Worm (Caenorhabditis elegans) whole organism, L4 larva: ENCODE results near the gene fbxa-163.
"Not testable (repeated sequence)": the region's sequence is repeated elsewhere in the genome, so short reads cannot be mapped to it uniquely, and the experiment has no call there.

ENCODE experiments used
- D1046.2 ChIP-seq: fragments of 200-800 bp; sonication (Bioruptor generic); IDR thresholded peaks from 2 replicates; pipeline ENCODE4 v1.3.6; 2022; ENCODE audit warnings: missing genetic modification characterization, missing compliant biosample characterization
- F37D6.2 ChIP-seq: sonication (generic microtip); optimal IDR thresholded peaks from 2 replicates; lab custom pipeline; 2016; ENCODE audit warnings: mild to moderate bottlenecking, missing genetic modification characterization, missing compliant biosample characterization
- F49E8.2 ChIP-seq: sonication (generic microtip); optimal IDR thresholded peaks from 2 replicates; lab custom pipeline; 2016; ENCODE audit warnings: missing compliant biosample characterization, mild to moderate bottlenecking, missing genetic modification characterization, borderline replicate concordance
- T26A8.4 ChIP-seq: fragments of 200-800 bp; sonication (Bioruptor generic); IDR thresholded peaks from 2 replicates; pipeline ENCODE4 v1.3.6; 2022; ENCODE audit warnings: missing genetic modification characterization, missing compliant biosample characterization
- ceh-28 ChIP-seq: fragments of 150-350 bp; optimal IDR thresholded peaks from 2 replicates; lab custom pipeline; 2014; ENCODE audit warnings: missing biosample characterization, missing genetic modification reagents, missing genetic modification characterization
- ceh-44 ChIP-seq: fragments of 200-800 bp; sonication (Bioruptor generic); IDR thresholded peaks from 2 replicates; pipeline ENCODE4 v1.3.6; 2022; ENCODE audit warnings: missing genetic modification reagents, missing genetic modification characterization, missing compliant biosample characterization
- ceh-82 ChIP-seq: sonication (generic microtip); optimal IDR thresholded peaks from 2 replicates; lab custom pipeline; 2017; ENCODE audit warnings: missing biosample characterization, missing genetic modification characterization
- ces-1 ChIP-seq: fragments of 150-350 bp; sonication (generic microtip); optimal IDR thresholded peaks from 4 replicates; lab custom pipeline; 2014; ENCODE audit warnings: missing biosample characterization, missing genetic modification reagents, missing genetic modification characterization
- daf-16 ChIP-seq, 3 experiments: sonication (generic microtip); optimal IDR thresholded peaks; 2 replicates each; lab custom pipeline; 2016 to 2017; ENCODE audit warnings: missing genetic modification characterization in 3 of 3, missing genetic modification reagents in 3 of 3, mild to moderate bottlenecking in 2 of 3, missing compliant biosample characterization in 2 of 3, missing biosample characterization in 1 of 3, moderate library complexity in 1 of 3
- daf-19 ChIP-seq: fragments of 200-800 bp; sonication (Bioruptor generic); conservative IDR thresholded peaks from 2 replicates; pipeline ENCODE4 v1.3.6; 2022; ENCODE audit warnings: missing genetic modification characterization, missing compliant biosample characterization
- daf-8 ChIP-seq: fragments of 200-800 bp; sonication (Bioruptor generic); IDR thresholded peaks from 2 replicates; pipeline ENCODE4 v1.3.6; 2022; ENCODE audit warnings: missing genetic modification characterization, missing compliant biosample characterization
- dmd-6 ChIP-seq: fragments of 200-800 bp; sonication (Bioruptor generic); IDR thresholded peaks from 2 replicates; pipeline ENCODE4 v1.3.6; 2022; ENCODE audit warnings: missing genetic modification reagents, missing genetic modification characterization, missing compliant biosample characterization
- dmd-8 ChIP-seq: fragments of 200-800 bp; sonication (Bioruptor generic); IDR thresholded peaks from 2 replicates; pipeline ENCODE4 v1.3.6; 2022; ENCODE audit warnings: missing genetic modification characterization, missing compliant biosample characterization
- dmd-9 ChIP-seq: fragments of 200-800 bp; sonication (Bioruptor generic); IDR thresholded peaks from 2 replicates; pipeline ENCODE4 v1.3.6; 2022; ENCODE audit warnings: missing genetic modification reagents, missing genetic modification characterization, missing compliant biosample characterization
- duxl-1 ChIP-seq: sonication (generic microtip); optimal IDR thresholded peaks from 2 replicates; lab custom pipeline; 2016; ENCODE audit warnings: mild to moderate bottlenecking, missing genetic modification characterization, moderate library complexity, missing compliant biosample characterization; ENCODE audit not compliant: poor library complexity
- egl-43 ChIP-seq: fragments of 200-800 bp; sonication (Bioruptor generic); IDR thresholded peaks from 2 replicates; pipeline ENCODE4 v1.3.6; 2022; ENCODE audit warnings: missing genetic modification reagents, missing genetic modification characterization, missing compliant biosample characterization
- gei-8 ChIP-seq: fragments of 200-800 bp; sonication (Bioruptor generic); optimal IDR thresholded peaks from 2 replicates; lab custom pipeline; 2018; ENCODE audit warnings: mild to moderate bottlenecking, missing genetic modification characterization, missing compliant biosample characterization
- hlh-11 ChIP-seq: fragments of 200-800 bp; sonication (Bioruptor generic); optimal IDR thresholded peaks from 2 replicates; lab custom pipeline; 2018; ENCODE audit warnings: mild to moderate bottlenecking, missing genetic modification characterization, missing compliant biosample characterization
- hlh-30 ChIP-seq: sonication (generic microtip); optimal IDR thresholded peaks from 2 replicates; lab custom pipeline; 2017; ENCODE audit warnings: antibody characterized with exemption, mild to moderate bottlenecking, missing genetic modification characterization, missing compliant biosample characterization; ENCODE audit not compliant: insufficient read depth
- hmg-1.1 ChIP-seq: fragments of 200-800 bp; sonication (Bioruptor generic); IDR thresholded peaks from 2 replicates; pipeline ENCODE4 v1.3.6; 2022; ENCODE audit warnings: missing genetic modification reagents, missing genetic modification characterization, missing compliant biosample characterization
- lim-7 ChIP-seq: fragments of 200-800 bp; sonication (Bioruptor generic); IDR thresholded peaks from 2 replicates; pipeline ENCODE4 v1.3.6; 2022; ENCODE audit warnings: missing genetic modification characterization, missing compliant biosample characterization
- lin-1 ChIP-seq: fragments of 200-800 bp; sonication (Bioruptor generic); IDR thresholded peaks from 2 replicates; pipeline ENCODE4 v1.3.6; 2022; ENCODE audit warnings: missing genetic modification reagents, missing genetic modification characterization, missing compliant biosample characterization
- lir-3 ChIP-seq: sonication (generic microtip); optimal IDR thresholded peaks from 2 replicates; lab custom pipeline; 2016; ENCODE audit warnings: mild to moderate bottlenecking, missing genetic modification characterization, missing compliant biosample characterization
- nhr-102 ChIP-seq: sonication (generic microtip); optimal IDR thresholded peaks from 2 replicates; lab custom pipeline; 2016; ENCODE audit warnings: mild to moderate bottlenecking, missing genetic modification characterization, moderate library complexity, missing compliant biosample characterization
- nhr-237 ChIP-seq: sonication (generic microtip); optimal IDR thresholded peaks from 2 replicates; lab custom pipeline; 2017; ENCODE audit warnings: missing biosample characterization, missing genetic modification characterization
- nhr-28 ChIP-seq: fragments of 150-350 bp; optimal IDR thresholded peaks from 2 replicates; lab custom pipeline; 2014; ENCODE audit warnings: missing biosample characterization, missing genetic modification characterization
- nhr-41 ChIP-seq: fragments of 200-800 bp; sonication (Bioruptor generic); IDR thresholded peaks from 2 replicates; pipeline ENCODE4 v1.3.6; 2022; ENCODE audit warnings: missing genetic modification reagents, missing genetic modification characterization, missing compliant biosample characterization
- nhr-77 ChIP-seq: fragments of 150-350 bp; optimal IDR thresholded peaks from 2 replicates; lab custom pipeline; 2014; ENCODE audit warnings: missing biosample characterization, missing genetic modification characterization
- php-3 ChIP-seq: fragments of 200-800 bp; sonication (Bioruptor generic); IDR thresholded peaks from 2 replicates; pipeline ENCODE4 v1.3.6; 2022; ENCODE audit warnings: missing genetic modification reagents, missing genetic modification characterization, missing compliant biosample characterization
- pqm-1 ChIP-seq: sonication (generic microtip); optimal IDR thresholded peaks from 2 replicates; lab custom pipeline; 2017; ENCODE audit warnings: missing biosample characterization, missing genetic modification characterization
- sdz-12 ChIP-seq: fragments of 200-800 bp; sonication (Bioruptor generic); optimal IDR thresholded peaks from 2 replicates; lab custom pipeline; 2018; ENCODE audit warnings: mild to moderate bottlenecking, missing genetic modification characterization, missing compliant biosample characterization
- tra-1 ChIP-seq: fragments of 200-800 bp; sonication (Bioruptor generic); IDR thresholded peaks from 2 replicates; pipeline ENCODE4 v1.3.6; 2022; ENCODE audit warnings: missing genetic modification reagents, missing genetic modification characterization, missing compliant biosample characterization
- unc-62 ChIP-seq, 3 experiments: fragments of 150-350 bp in 1 of 3; sonication (generic microtip); optimal IDR thresholded peaks in 2 of 3; peaks in 1 of 3; 1 replicate in 1 of 3; 2 replicates in 2 of 3; lab custom pipeline; 2014 to 2017; ENCODE audit warnings: missing biosample characterization in 3 of 3, missing genetic modification characterization in 3 of 3, missing genetic modification reagents in 3 of 3, missing genotype in 1 of 3
- zfp-3 ChIP-seq: fragments of 200-800 bp; sonication (Bioruptor generic); conservative IDR thresholded peaks from 2 replicates; pipeline ENCODE4 v1.3.6; 2022; ENCODE audit warnings: missing genetic modification reagents, missing genetic modification characterization, missing compliant biosample characterization

Gene fbxa-163

DNA sequence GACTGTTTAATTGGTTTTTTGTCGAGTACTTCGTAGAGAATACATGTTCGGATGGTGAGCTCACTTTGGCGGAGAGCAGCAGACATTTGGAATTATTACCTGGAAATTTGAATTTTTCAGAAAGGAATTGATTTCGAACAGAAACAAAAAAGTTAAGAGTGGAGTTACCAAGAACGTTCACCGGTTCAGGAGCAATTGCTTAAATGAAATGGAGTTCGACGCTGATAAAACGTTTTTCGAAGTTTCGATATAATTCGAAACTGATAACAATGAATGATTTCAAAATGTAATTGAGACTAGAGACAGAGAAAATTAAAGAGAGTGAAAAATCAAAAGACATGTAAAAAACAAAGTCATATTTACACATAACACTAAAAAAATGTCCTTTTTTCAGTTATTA, at the start of gene fbxa-163:
Gene fbxa-163, minus strand, starts transcription at position 101 of the 400 bp plus-strand sequence.
- TF ChIP-seq daf-16 (GFP tag; optimal IDR thresholded peaks at IDR 0.05; lab: Kevin White, UChicago): no peak
- TF ChIP-seq daf-16 (tag; optimal IDR thresholded peaks at IDR 0.05; lab: Kevin White, UChicago): peak; percentile 19
- peak; percentile 13 for TF ChIP-seq nhr-28 (tag; lab: Kevin White, UChicago)
- TF ChIP-seq pqm-1 (tag; lab: Kevin White, UChicago): peak; percentile 41
- TF ChIP-seq unc-62 (GFP tag; optimal IDR thresholded peaks at IDR 0.05 in 1 of 2; lab: Kevin White, UChicago): peak in 1 of 2 experiments; percentile 28
- no peak for TF ChIP-seq unc-62 (tag; optimal IDR thresholded peaks at IDR 0.05; lab: Kevin White, UChicago)
- TF ChIP-seq F37D6.2: no peak
- TF ChIP-seq daf-8: no peak
- TF ChIP-seq, all 104 proteins: peak for 4

DNA sequence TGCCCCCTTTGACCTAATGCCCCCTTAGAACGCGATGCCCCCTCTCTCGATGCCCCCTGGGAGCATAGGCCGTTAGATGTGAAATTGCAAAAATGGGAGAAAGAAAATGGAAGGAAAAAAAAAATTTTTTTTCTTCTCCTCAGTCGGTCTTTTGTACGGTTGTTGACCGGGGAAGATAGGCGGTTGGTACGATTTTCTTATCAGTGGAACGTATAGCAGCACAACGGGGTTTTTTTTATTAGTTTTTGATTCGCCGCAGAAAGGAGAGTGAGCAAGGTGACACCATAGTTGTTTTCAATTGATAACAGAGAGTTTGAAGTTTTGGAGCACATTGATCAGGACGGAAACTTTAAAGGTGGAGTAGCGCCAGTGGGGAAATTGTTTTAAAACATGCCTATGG, 49.2 kb upstream of the fbxa-163 start:
- TF ChIP-seq nhr-41 (GFP tag; lab: Robert Waterston, UW): 0 out of 2 replicates have a peak, but pooled peaks have one; percentile 14
- peak; percentile 70 for TF ChIP-seq php-3 (GFP tag; lab: Robert Waterston, UW)
- TF ChIP-seq dmd-9 (GFP tag; lab: Robert Waterston, UW): 0 out of 2 replicates have a peak, but pooled peaks have one; percentile 27
- TF ChIP-seq lin-1 (GFP tag; lab: Robert Waterston, UW): peak; percentile 43; the same call in 1 of the 2 replicates
- peak; percentile 26 for TF ChIP-seq duxl-1 (tag; lab: Kevin White, UChicago)
- TF ChIP-seq dmd-6: peak; percentile 88
- peak; percentile 55; the same call in 1 of the 2 replicates for TF ChIP-seq tra-1 (GFP tag; lab: Robert Waterston, UW)
- TF ChIP-seq nhr-28 (tag; lab: Kevin White, UChicago): peak; percentile 47
- peak; percentile 68 for TF ChIP-seq pqm-1 (tag; lab: Kevin White, UChicago)
- TF ChIP-seq T26A8.4 (GFP tag; lab: Robert Waterston, UW): 0 out of 2 replicates have a peak, but pooled peaks have one; percentile 45
- not testable (repeated sequence) for TF ChIP-seq daf-16 (GFP tag; optimal IDR thresholded peaks at IDR 0.05; lab: Kevin White, UChicago)
- TF ChIP-seq daf-16 (tag; optimal IDR thresholded peaks at IDR 0.05; lab: Kevin White, UChicago): peak; percentile 48
- TF ChIP-seq hlh-11 (tag; lab: Kevin White, UChicago): peak; percentile 36

DNA sequence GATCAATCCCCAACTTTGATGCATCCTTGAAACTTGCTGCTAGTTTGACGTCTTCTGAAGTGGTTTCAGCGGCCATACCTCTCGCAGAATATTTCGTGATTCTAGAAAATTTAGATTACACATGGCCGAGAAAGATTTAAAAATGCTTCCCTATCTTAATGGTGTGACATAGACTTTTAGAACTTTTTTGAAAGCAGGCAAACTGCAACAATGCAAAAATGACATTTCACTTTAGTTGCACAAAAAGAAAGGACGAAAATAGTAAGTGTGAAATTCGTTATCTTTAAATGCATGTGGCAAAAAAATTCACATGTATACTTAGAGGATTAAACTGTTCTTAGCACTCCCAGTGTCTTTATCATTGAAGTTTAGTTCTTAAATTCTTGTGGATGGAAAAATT, 46.7 kb upstream of the fbxa-163 start, which contains the start of gene ZC204.12:
Gene ZC204.12, minus strand, starts transcription at position 101 of the 400 bp plus-strand sequence.
- TF ChIP-seq nhr-237 (tag; lab: Kevin White, UChicago) (no peak), duxl-1 (tag; lab: Kevin White, UChicago) (no peak), nhr-77 (tag; lab: Kevin White, UChicago) (no peak), gei-8 (GFP tag; lab: Kevin White, UChicago) (no peak), nhr-102 (tag; lab: Kevin White, UChicago) (no peak), T26A8.4 (GFP tag; lab: Robert Waterston, UW) (no peak), F49E8.2 (tag; lab: Kevin White, UChicago) (no peak), zfp-3 (GFP tag; lab: Robert Waterston, UW) (no peak), nhr-28 (tag; lab: Kevin White, UChicago) (no peak), ceh-28 (tag; lab: Kevin White, UChicago) (no peak), unc-62 (GFP tag; optimal IDR thresholded peaks at IDR 0.05 in 1 of 2; lab: Kevin White, UChicago) (no peak), unc-62 (tag; optimal IDR thresholded peaks at IDR 0.05; lab: Kevin White, UChicago) (no peak), sdz-12 (GFP tag; lab: Kevin White, UChicago) (no peak)

- TF ChIP-seq dmd-8 (GFP tag; lab: Robert Waterston, UW) (no peak), lin-1 (GFP tag; lab: Robert Waterston, UW) (no peak), lir-3 (tag; lab: Kevin White, UChicago) (no peak), hlh-30 (no peak), hmg-1.1 (no peak), nhr-102 (tag; lab: Kevin White, UChicago) (no peak), egl-43 (GFP tag; lab: Robert Waterston, UW) (no peak), ceh-44 (no peak)
These were observed 44.4 kb upstream of the fbxa-163 start, which contains the start of gene btb-12 for ce11 chrII:1654917-1655316. TSS of gene btb-12 (plus strand) at chrII:1655217.

ce11 chrII:1653397-1653796, 42.9 kb upstream of the fbxa-163 start, which contains the start of gene fbxb-15:
TSS of gene fbxb-15 (minus strand) at chrII:1653497.
- no peak for TF ChIP-seq daf-19 (GFP tag; lab: Robert Waterston, UW)
- TF ChIP-seq D1046.2 (GFP tag; lab: Robert Waterston, UW): no peak
- no peak for TF ChIP-seq php-3 (GFP tag; lab: Robert Waterston, UW)
- TF ChIP-seq unc-62 (GFP tag; optimal IDR thresholded peaks at IDR 0.05 in 1 of 2; lab: Kevin White, UChicago): no peak
- no peak for TF ChIP-seq unc-62 (tag; optimal IDR thresholded peaks at IDR 0.05; lab: Kevin White, UChicago)
- no peak for TF ChIP-seq F37D6.2
- no peak for TF ChIP-seq lim-7 (GFP tag; lab: Robert Waterston, UW)
- no peak for TF ChIP-seq ceh-82 (tag; lab: Kevin White, UChicago)
- TF ChIP-seq ces-1: no peak
